Worm (Caenorhabditis elegans) whole organism, L1 larva: Measurements from ENCODE around the gene Y116A8A.4.

Experiments
- aly-2 ChIP-seq: fragments of 150-350 bp; optimal IDR thresholded peaks from 2 replicates; lab custom pipeline; 2014; ENCODE audit warnings: missing biosample characterization, missing genetic modification characterization
- dpl-1 ChIP-seq, 3 experiments: fragments of 150-350 bp in 2 of 3; sonication (generic microtip) in 1 of 3; optimal IDR thresholded peaks; 2 replicates each; lab custom pipeline; 2014 to 2017; ENCODE audit warnings: missing biosample characterization in 3 of 3, missing genetic modification characterization in 3 of 3, missing genetic modification reagents in 3 of 3
- elt-3 ChIP-seq, 6 experiments: fragments of 150-350 bp in 1 of 6; sonication (generic microtip); optimal IDR thresholded peaks; 2 replicates each; lab custom pipeline; 2017 to 2018; ENCODE audit warnings: missing biosample characterization in 6 of 6, missing genetic modification characterization in 6 of 6, inconsistent platforms in 1 of 6

- no peak for TF ChIP-seq elt-3 (tag; optimal IDR thresholded peaks at IDR 0.05; lab: Kevin White, UChicago)
- TF ChIP-seq aly-2 (tag; lab: Kevin White, UChicago): no peak
- TF ChIP-seq dpl-1 (GFP tag; optimal IDR thresholded peaks at IDR 0.05; lab: Kevin White, UChicago): no peak
Measured at ce11 chrIV:16822529-16822928, at the start of gene Y116A8A.4.
